ENCODE assay signal across 1 fruit fly cellular context in the genomic region with DNA sequence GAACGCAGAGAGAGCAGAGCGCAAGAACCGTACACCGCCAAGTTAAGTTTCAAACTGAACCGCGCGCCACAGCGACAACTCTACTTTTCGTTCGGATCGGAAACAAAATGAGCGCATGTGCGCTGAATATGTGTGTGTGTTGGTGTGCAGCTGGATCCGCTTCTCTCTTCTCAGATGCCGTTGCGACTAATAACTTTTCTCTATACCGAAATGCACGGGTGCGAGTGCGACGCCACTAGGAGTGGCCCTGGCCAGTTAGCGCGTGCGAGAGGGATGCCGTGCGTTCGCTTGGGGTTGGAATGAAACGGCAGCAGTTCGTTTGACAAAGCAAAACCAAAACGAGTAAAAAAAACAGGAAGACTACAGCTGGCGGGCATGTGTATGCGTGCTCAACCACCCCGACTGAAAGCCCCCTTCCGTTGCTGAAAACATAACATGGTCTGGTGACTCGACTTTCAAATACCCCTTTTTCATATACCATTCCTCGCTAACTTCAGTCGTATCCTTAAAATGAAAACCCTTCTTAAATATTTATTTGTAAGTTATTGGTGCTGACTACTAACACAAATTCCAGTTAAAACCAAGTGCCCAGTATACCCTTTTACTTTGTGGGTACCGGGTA.
TF ChIP-seq lines count a peak whose summit lies in the region.

No protein-coding gene starts in this region.

TF ChIP-seq in whole organism, embryonic, 481 proteins besides CTCF, POLR2A, EP300 and RAD21 (continued from another document and continues in another):
- TF ChIP-seq CG10267 (tag; optimal IDR thresholded peaks at IDR 0.05; lab: Kevin White, UChicago) (peak; percentile 99), amos (GFP tag; IDR thresholded peaks at IDR 0.05; lab: Robert Waterston, UW; ENCODE audit: partially characterized antibody) (no peak), otp (GFP tag; IDR thresholded peaks at IDR 0.05; lab: Robert Waterston, UW) (peak; percentile 100), schlank (tag; optimal IDR thresholded peaks at IDR 0.05; lab: Kevin White, UChicago) (peak; percentile 100), HHEX (GFP tag; optimal IDR thresholded peaks at IDR 0.05; lab: Kevin White, UChicago) (peak; percentile 100), Max (GFP tag; optimal IDR thresholded peaks at IDR 0.05; lab: Kevin White, UChicago) (peak; percentile 100), CG11456 (GFP tag; IDR thresholded peaks at IDR 0.05; lab: Robert Waterston, UW) (peak; percentile 100), CG17359 (tag; optimal IDR thresholded peaks at IDR 0.05; lab: Kevin White, UChicago) (peak; percentile 100), da (GFP tag; optimal IDR thresholded peaks at IDR 0.05; lab: Kevin White, UChicago) (peak; percentile 99), danr (GFP tag; IDR thresholded peaks at IDR 0.05; lab: Robert Waterston, UW) (peak; percentile 100), CG16815 (GFP tag; optimal IDR thresholded peaks at IDR 0.05; lab: Kevin White, UChicago) (peak; percentile 100), sisA (GFP tag; IDR thresholded peaks at IDR 0.05; lab: Robert Waterston, UW) (peak; percentile 100), NfI (GFP tag; optimal IDR thresholded peaks at IDR 0.05; lab: Kevin White, UChicago) (peak; percentile 100), Scr (GFP tag; IDR thresholded peaks at IDR 0.05; lab: Robert Waterston, UW; ENCODE audit: partially characterized antibody) (no peak), wor (GFP tag; IDR thresholded peaks at IDR 0.05; lab: Robert Waterston, UW) (peak; percentile 100), CG3995 (GFP tag; optimal IDR thresholded peaks at IDR 0.05; lab: Kevin White, UChicago) (peak; percentile 90), Hey (tag; optimal IDR thresholded peaks at IDR 0.05; lab: Kevin White, UChicago) (peak; percentile 99), oc (tag; optimal IDR thresholded peaks at IDR 0.05; lab: Kevin White, UChicago) (peak; percentile 100), org-1 (GFP tag; optimal IDR thresholded peaks at IDR 0.05; lab: Kevin White, UChicago) (peak; percentile 99), Drgx (GFP tag; IDR thresholded peaks at IDR 0.05; lab: Robert Waterston, UW) (peak; percentile 100), pros (GFP tag; optimal IDR thresholded peaks at IDR 0.05; lab: Kevin White, UChicago) (no peak), insv (GFP tag; optimal IDR thresholded peaks at IDR 0.05; lab: Kevin White, UChicago) (peak; percentile 71 to 87), HLH54F (GFP tag; optimal IDR thresholded peaks at IDR 0.05; lab: Kevin White, UChicago) (peak; percentile 100), Taf1 (GFP tag; IDR thresholded peaks at IDR 0.05; lab: Robert Waterston, UW) (peak; percentile 100), CG34376 (GFP tag; optimal IDR thresholded peaks at IDR 0.05; lab: Kevin White, UChicago) (peak; percentile 98), CG15269 (tag; optimal IDR thresholded peaks at IDR 0.05; lab: Kevin White, UChicago) (peak; percentile 100), fu2 (GFP tag; optimal IDR thresholded peaks at IDR 0.05; lab: Kevin White, UChicago) (peak; percentile 100), CG12155 (GFP tag; optimal IDR thresholded peaks at IDR 0.05; lab: Kevin White, UChicago) (peak; percentile 99), esg (GFP tag; conservative IDR thresholded peaks at IDR 0.05; lab: Robert Waterston, UW) (peak; percentile 100), caup (GFP tag; optimal IDR thresholded peaks at IDR 0.05; lab: Kevin White, UChicago; ENCODE audit: severe bottlenecking) (peak; percentile 100), Camta (GFP tag; optimal IDR thresholded peaks at IDR 0.05; lab: Kevin White, UChicago) (peak; percentile 100), Hr78 (GFP tag; optimal IDR thresholded peaks at IDR 0.05; lab: Kevin White, UChicago) (peak in 1 of 2 experiments; percentile 95), ranshi (GFP tag; IDR thresholded peaks at IDR 0.05; lab: Robert Waterston, UW) (peak; percentile 100), mam (GFP tag; optimal IDR thresholded peaks at IDR 0.05; lab: Kevin White, UChicago) (peak; percentile 100), CG10209 (GFP tag; optimal IDR thresholded peaks at IDR 0.05; lab: Kevin White, UChicago) (peak; percentile 100), CG8089 (GFP tag; optimal IDR thresholded peaks at IDR 0.05; lab: Kevin White, UChicago) (peak; percentile 100), cg (GFP tag; optimal IDR thresholded peaks at IDR 0.05; lab: Kevin White, UChicago) (peak; percentile 93), CG14014 (GFP tag; IDR thresholded peaks at IDR 0.05; lab: Robert Waterston, UW) (peak; percentile 100), lab (GFP tag; optimal IDR thresholded peaks at IDR 0.05; lab: Kevin White, UChicago) (peak; percentile 100), CG31224 (GFP tag; IDR thresholded peaks at IDR 0.05; lab: Robert Waterston, UW) (peak; percentile 99), kah (GFP tag; optimal IDR thresholded peaks at IDR 0.05; lab: Kevin White, UChicago) (peak; percentile 99), tx (GFP tag; optimal IDR thresholded peaks at IDR 0.05; lab: Kevin White, UChicago) (peak; percentile 100), CG6272 (GFP tag; IDR thresholded peaks at IDR 0.05; lab: Robert Waterston, UW) (peak; percentile 100), ap (GFP tag; IDR thresholded peaks at IDR 0.05; lab: Robert Waterston, UW) (peak; percentile 100), CG5180 (GFP tag; optimal IDR thresholded peaks at IDR 0.05; lab: Kevin White, UChicago) (peak; percentile 95), PHDP (tag; optimal IDR thresholded peaks at IDR 0.05; lab: Kevin White, UChicago) (peak; percentile 100), CG5245 (GFP tag; optimal IDR thresholded peaks at IDR 0.05; lab: Kevin White, UChicago) (peak; percentile 100), HLH3B (GFP tag; IDR thresholded peaks at IDR 0.05; lab: Robert Waterston, UW) (peak; percentile 100), CG11695 (GFP tag; IDR thresholded peaks at IDR 0.05; lab: Robert Waterston, UW) (peak; percentile 100), fd3F (GFP tag; optimal IDR thresholded peaks at IDR 0.05; lab: Kevin White, UChicago) (peak; percentile 100), pnt (GFP tag; optimal IDR thresholded peaks at IDR 0.05; lab: Kevin White, UChicago) (peak; percentile 100), Elba2 (GFP tag; optimal IDR thresholded peaks at IDR 0.05; lab: Kevin White, UChicago) (peak; percentile 100), CG3726 (GFP tag; IDR thresholded peaks at IDR 0.05; lab: Robert Waterston, UW) (peak; percentile 100), CG10565 (GFP tag; optimal IDR thresholded peaks at IDR 0.05; lab: Kevin White, UChicago) (peak; percentile 100), Doc2 (GFP tag; IDR thresholded peaks at IDR 0.05; lab: Robert Waterston, UW) (peak; percentile 99), slbo (GFP tag; IDR thresholded peaks at IDR 0.05; lab: Robert Waterston, UW) (peak; percentile 100), CG11085 (GFP tag; IDR thresholded peaks at IDR 0.05; lab: Robert Waterston, UW) (peak; percentile 100), CG4282 (GFP tag; optimal IDR thresholded peaks at IDR 0.05; lab: Kevin White, UChicago) (peak; percentile 99), Awh (GFP tag; IDR thresholded peaks at IDR 0.05; lab: Robert Waterston, UW) (peak; percentile 100), CG6689 (GFP tag; IDR thresholded peaks at IDR 0.05; lab: Robert Waterston, UW) (peak; percentile 100), dmrt99B (tag; optimal IDR thresholded peaks at IDR 0.05; lab: Kevin White, UChicago) (peak; percentile 100), CG2712 (tag; optimal IDR thresholded peaks at IDR 0.05; lab: Kevin White, UChicago) (peak; percentile 100), wdn (GFP tag; IDR thresholded peaks at IDR 0.05; lab: Robert Waterston, UW) (peak; percentile 100), CG12071 (GFP tag; optimal IDR thresholded peaks at IDR 0.05; lab: Kevin White, UChicago) (peak; percentile 100), vnd (GFP tag; IDR thresholded peaks at IDR 0.05; lab: Robert Waterston, UW; ENCODE audit: partially characterized antibody) (no peak), CG10321 (GFP tag; IDR thresholded peaks at IDR 0.05; lab: Robert Waterston, UW) (peak; percentile 98), CG17829 (tag; optimal IDR thresholded peaks at IDR 0.05; lab: Kevin White, UChicago) (peak; percentile 100), unc-4 (GFP tag; IDR thresholded peaks at IDR 0.05; lab: Robert Waterston, UW; ENCODE audit: partially characterized antibody) (no peak), maf-S (GFP tag; optimal IDR thresholded peaks at IDR 0.05; lab: Kevin White, UChicago) (peak; percentile 100), CG4404 (GFP tag; IDR thresholded peaks at IDR 0.05; lab: Robert Waterston, UW) (peak; percentile 100), Sin3A (optimal IDR thresholded peaks at IDR 0.05; lab: Kevin White, UChicago) (no peak), knrl (GFP tag; IDR thresholded peaks at IDR 0.05; lab: Robert Waterston, UW; ENCODE audit: partially characterized antibody) (no peak; the same call in 1 of the 3 replicates), hkb (optimal IDR thresholded peaks at IDR 0.05; lab: Kevin White, UChicago) (no peak), hkb (GFP tag; IDR thresholded peaks at IDR 0.05; lab: Robert Waterston, UW) (peak; percentile 100), nmo (GFP tag; optimal IDR thresholded peaks at IDR 0.05; lab: Kevin White, UChicago) (peak; percentile 100), HLHmδ (GFP tag; optimal IDR thresholded peaks at IDR 0.05; lab: Kevin White, UChicago) (peak; percentile 21), lilli (GFP tag; optimal IDR thresholded peaks at IDR 0.05; lab: Kevin White, UChicago) (peak; percentile 100), Ets65A (GFP tag; lab: Kevin White, UChicago) (peak; percentile 100), HmgD (GFP tag; optimal IDR thresholded peaks at IDR 0.05; lab: Kevin White, UChicago) (peak; percentile 100), nerfin-1 (tag; optimal IDR thresholded peaks at IDR 0.05; lab: Kevin White, UChicago) (peak; percentile 100), Adf1 (GFP tag; IDR thresholded peaks at IDR 0.05; lab: Robert Waterston, UW) (peak; percentile 93), CG4360 (GFP tag; IDR thresholded peaks at IDR 0.05; lab: Robert Waterston, UW) (peak; percentile 97), CG4424 (GFP tag; optimal IDR thresholded peaks at IDR 0.05; lab: Kevin White, UChicago) (peak; percentile 100), CG1529 (GFP tag; optimal IDR thresholded peaks at IDR 0.05; lab: Kevin White, UChicago) (peak; percentile 100), TFAM (GFP tag; optimal IDR thresholded peaks at IDR 0.05; lab: Kevin White, UChicago) (peak; percentile 98), Myb (GFP tag; optimal IDR thresholded peaks at IDR 0.05; lab: Kevin White, UChicago) (peak; percentile 97), CG9437 (GFP tag; optimal IDR thresholded peaks at IDR 0.05; lab: Kevin White, UChicago) (peak; percentile 94), trh (GFP tag; optimal IDR thresholded peaks at IDR 0.05; lab: Kevin White, UChicago) (peak; percentile 100), CG43689 (GFP tag; IDR thresholded peaks at IDR 0.05; lab: Robert Waterston, UW) (peak; percentile 100), eyg (GFP tag; optimal IDR thresholded peaks at IDR 0.05; lab: Kevin White, UChicago) (peak; percentile 100), C15 (GFP tag; IDR thresholded peaks at IDR 0.05; lab: Robert Waterston, UW) (peak; percentile 100), her (GFP tag; optimal IDR thresholded peaks at IDR 0.05; lab: Kevin White, UChicago) (peak; percentile 98), CG6791 (GFP tag; IDR thresholded peaks at IDR 0.05; lab: Robert Waterston, UW; ENCODE audit: partially characterized antibody) (peak; percentile 49; the same call in 1 of the 3 replicates), stc (GFP tag; IDR thresholded peaks at IDR 0.05; lab: Robert Waterston, UW) (peak; percentile 100), CG30431 (GFP tag; optimal IDR thresholded peaks at IDR 0.05; lab: Kevin White, UChicago) (peak; percentile 100), CG10147 (GFP tag; optimal IDR thresholded peaks at IDR 0.05; lab: Kevin White, UChicago) (peak; percentile 100), Lpt (GFP tag; optimal IDR thresholded peaks at IDR 0.05; lab: Kevin White, UChicago) (peak; percentile 1), fd64A (GFP tag; optimal IDR thresholded peaks at IDR 0.05; lab: Kevin White, UChicago) (peak; percentile 100), Hsf (GFP tag; optimal IDR thresholded peaks at IDR 0.05; lab: Kevin White, UChicago) (peak; percentile 100), CG9215 (GFP tag; IDR thresholded peaks at IDR 0.05; lab: Robert Waterston, UW) (peak; percentile 99), stwl (tag; optimal IDR thresholded peaks at IDR 0.05; lab: Kevin White, UChicago) (peak; percentile 95), Xbp1 (GFP tag; optimal IDR thresholded peaks at IDR 0.05; lab: Kevin White, UChicago) (peak; percentile 100), Ravus (GFP tag; IDR thresholded peaks at IDR 0.05; lab: Robert Waterston, UW) (peak; percentile 100), CG10543 (GFP tag; optimal IDR thresholded peaks at IDR 0.05; lab: Kevin White, UChicago) (peak; percentile 96), HmgZ (tag; optimal IDR thresholded peaks at IDR 0.05; lab: Kevin White, UChicago) (peak; percentile 100), CG2116 (GFP tag; optimal IDR thresholded peaks at IDR 0.05; lab: Kevin White, UChicago) (peak; percentile 87), CG14965 (GFP tag; optimal IDR thresholded peaks at IDR 0.05; lab: Kevin White, UChicago; ENCODE audit: borderline replicate concordance) (peak; percentile 95), mld (GFP tag; IDR thresholded peaks at IDR 0.05; lab: Robert Waterston, UW; ENCODE audit: partially characterized antibody) (no peak), wek (GFP tag; optimal IDR thresholded peaks at IDR 0.05; lab: Kevin White, UChicago) (peak; percentile 98), CG9797 (GFP tag; optimal IDR thresholded peaks at IDR 0.05; lab: Kevin White, UChicago) (peak; percentile 82), Ssrp (tag; optimal IDR thresholded peaks at IDR 0.05; lab: Kevin White, UChicago) (peak; percentile 100), CG2678 (tag; optimal IDR thresholded peaks at IDR 0.05; lab: Kevin White, UChicago) (peak; percentile 100), az2 (GFP tag; optimal IDR thresholded peaks at IDR 0.05; lab: Kevin White, UChicago) (peak; percentile 100), CG17361 (GFP tag; IDR thresholded peaks at IDR 0.05; lab: Robert Waterston, UW) (peak; percentile 95), MBD-R2 (GFP tag; IDR thresholded peaks at IDR 0.05; lab: Robert Waterston, UW) (peak; percentile 100), CG11093 (GFP tag; IDR thresholded peaks at IDR 0.05; lab: Robert Waterston, UW) (peak; percentile 100), ro (GFP tag; IDR thresholded peaks at IDR 0.05; lab: Robert Waterston, UW) (peak; percentile 100), CG1602 (GFP tag; optimal IDR thresholded peaks at IDR 0.05; lab: Kevin White, UChicago) (peak; percentile 100), CG17612 (GFP tag; IDR thresholded peaks at IDR 0.05; lab: Robert Waterston, UW) (peak; percentile 100), CG6175 (GFP tag; IDR thresholded peaks at IDR 0.05; lab: Robert Waterston, UW) (peak; percentile 100), Fer1 (GFP tag; optimal IDR thresholded peaks at IDR 0.05; lab: Kevin White, UChicago) (peak; percentile 100), grau (tag; optimal IDR thresholded peaks at IDR 0.05; lab: Kevin White, UChicago) (peak; percentile 100)
